Fruit fly (Drosophila melanogaster): ENCODE measurements around the gene Itpr.

Gene Itpr

dm6 chr3R:5517876-5518211 lies 927 bp downstream of the Itpr start:
- TF ChIP-seq CG12768 (GFP tag; optimal IDR thresholded peaks at IDR 0.05) (no peak), CG7101 (tag; optimal IDR thresholded peaks at IDR 0.05) (no peak), cic (GFP tag; optimal IDR thresholded peaks at IDR 0.05) (no peak), CG33017 (tag; optimal IDR thresholded peaks at IDR 0.05) (no peak), kay (GFP tag; ENCODE audit: borderline replicate concordance) (no peak), pad (GFP tag; optimal IDR thresholded peaks at IDR 0.05) (no peak), bab1 (GFP tag; optimal IDR thresholded peaks at IDR 0.05) (no peak), Hr96 (GFP tag; optimal IDR thresholded peaks at IDR 0.05) (no peak), CG14711 (tag; optimal IDR thresholded peaks at IDR 0.05) (no peak), ovo (GFP tag; optimal IDR thresholded peaks at IDR 0.05) (no peak)

dm6 chr3R:5518627-5519026 lies 1.7 kb downstream of the Itpr start:
- TF ChIP-seq Crg-1 (GFP tag; optimal IDR thresholded peaks at IDR 0.05) (no peak), tj (GFP tag; optimal IDR thresholded peaks at IDR 0.05) (peak; percentile 35), pad (GFP tag; optimal IDR thresholded peaks at IDR 0.05) (no peak), toe (GFP tag; optimal IDR thresholded peaks at IDR 0.05) (no peak), bab1 (GFP tag; optimal IDR thresholded peaks at IDR 0.05) (peak; percentile 6), kay (GFP tag; ENCODE audit: borderline replicate concordance) (no peak), CG11617 (GFP tag; optimal IDR thresholded peaks at IDR 0.05) (no peak), CG33017 (tag; optimal IDR thresholded peaks at IDR 0.05) (no peak), cic (GFP tag; optimal IDR thresholded peaks at IDR 0.05) (no peak)

- no peak for TF ChIP-seq toe (GFP tag; optimal IDR thresholded peaks at IDR 0.05)
- peak; percentile 25 for TF ChIP-seq cic (GFP tag; optimal IDR thresholded peaks at IDR 0.05)
These were observed 2.9 kb downstream of the Itpr start for dm6 chr3R:5519789-5520188.

- TF ChIP-seq kay (GFP tag; ENCODE audit: borderline replicate concordance) (peak; percentile 80), tj (GFP tag; optimal IDR thresholded peaks at IDR 0.05) (no peak), CG12768 (GFP tag; optimal IDR thresholded peaks at IDR 0.05) (peak; percentile 51), bab1 (GFP tag; optimal IDR thresholded peaks at IDR 0.05) (peak; percentile 58), Hr96 (GFP tag; optimal IDR thresholded peaks at IDR 0.05) (no peak), Clk (GFP tag; optimal IDR thresholded peaks at IDR 0.05) (no peak), CG7045 (GFP tag; optimal IDR thresholded peaks at IDR 0.05) (no peak)
These were observed 3.6 kb downstream of the Itpr start for dm6 chr3R:5520566-5520965.

- TF ChIP-seq cic (GFP tag; optimal IDR thresholded peaks at IDR 0.05) (peak; percentile 3), Crg-1 (GFP tag; optimal IDR thresholded peaks at IDR 0.05) (no peak)
These were observed 6.2 kb downstream of the Itpr start, which contains the start of the genes CG43845 and Nmdar1 for dm6 chr3R:5523070-5523637. Gene CG43845, minus strand, starts transcription at chr3R:5523120. Gene Nmdar1, minus strand, starts transcription at chr3R:5523328.

- TF ChIP-seq CG33017 (tag; optimal IDR thresholded peaks at IDR 0.05) (no peak), Mnt (GFP tag; optimal IDR thresholded peaks at IDR 0.05) (no peak), cnc (optimal IDR thresholded peaks at IDR 0.05) (no peak), kay (GFP tag; ENCODE audit: borderline replicate concordance) (no peak), CG5204 (GFP tag; optimal IDR thresholded peaks at IDR 0.05) (no peak), CG11617 (GFP tag; optimal IDR thresholded peaks at IDR 0.05) (no peak), Crg-1 (GFP tag; optimal IDR thresholded peaks at IDR 0.05) (no peak), toe (GFP tag; optimal IDR thresholded peaks at IDR 0.05) (no peak), CG7045 (GFP tag; optimal IDR thresholded peaks at IDR 0.05) (no peak), Hr96 (GFP tag; optimal IDR thresholded peaks at IDR 0.05) (no peak), CG12768 (GFP tag; optimal IDR thresholded peaks at IDR 0.05) (no peak), bab1 (GFP tag; optimal IDR thresholded peaks at IDR 0.05) (no peak)
These were observed 7.9 kb downstream of the Itpr start for dm6 chr3R:5524804-5525203.

- no peak for TF ChIP-seq CG12768 (GFP tag; optimal IDR thresholded peaks at IDR 0.05)
- TF ChIP-seq CG5204 (GFP tag; optimal IDR thresholded peaks at IDR 0.05) = no peak
- TF ChIP-seq Hr96 (GFP tag; optimal IDR thresholded peaks at IDR 0.05) = no peak
- no peak for TF ChIP-seq CG11617 (GFP tag; optimal IDR thresholded peaks at IDR 0.05)
- TF ChIP-seq CG33017 (tag; optimal IDR thresholded peaks at IDR 0.05) = no peak
- TF ChIP-seq kay (GFP tag; ENCODE audit: borderline replicate concordance) = no peak
- no peak for TF ChIP-seq pad (GFP tag; optimal IDR thresholded peaks at IDR 0.05)
These were observed 10.6 kb downstream of the Itpr start for dm6 chr3R:5527563-5527962.

- TF ChIP-seq Crg-1 (GFP tag; optimal IDR thresholded peaks at IDR 0.05) (peak; percentile 21), CG12768 (GFP tag; optimal IDR thresholded peaks at IDR 0.05) (peak; percentile 16), CG11617 (GFP tag; optimal IDR thresholded peaks at IDR 0.05) (peak; percentile 44), ovo (GFP tag; optimal IDR thresholded peaks at IDR 0.05) (peak; percentile 38), Mnt (GFP tag; optimal IDR thresholded peaks at IDR 0.05) (peak; percentile 65), CG1620 (GFP tag; optimal IDR thresholded peaks at IDR 0.05) (peak; percentile 27), CG14711 (tag; optimal IDR thresholded peaks at IDR 0.05) (peak; percentile 37), CG7045 (GFP tag; optimal IDR thresholded peaks at IDR 0.05) (peak; percentile 56), bab1 (GFP tag; optimal IDR thresholded peaks at IDR 0.05) (peak; percentile 76), tj (GFP tag; optimal IDR thresholded peaks at IDR 0.05) (peak; percentile 54), kay (GFP tag; ENCODE audit: borderline replicate concordance) (no peak), CG33017 (tag; optimal IDR thresholded peaks at IDR 0.05) (no peak), Hr96 (GFP tag; optimal IDR thresholded peaks at IDR 0.05) (no peak), cic (GFP tag; optimal IDR thresholded peaks at IDR 0.05) (peak; percentile 70), CG7101 (tag; optimal IDR thresholded peaks at IDR 0.05) (peak; percentile 50), pad (GFP tag; optimal IDR thresholded peaks at IDR 0.05) (peak; percentile 32), CG5204 (GFP tag; optimal IDR thresholded peaks at IDR 0.05) (no peak)
These were observed 30.6 kb downstream of the Itpr start, which contains the start of gene CG2519 for dm6 chr3R:5547464-5547943. Gene CG2519, minus strand, starts transcription at chr3R:5547775.
